Fruit fly (Drosophila melanogaster): ENCODE measurements around the gene CG5122.

- TF ChIP-seq CG6791 (GFP tag; IDR thresholded peaks at IDR 0.05; ENCODE audit: partially characterized antibody) (no peak), CG13287 (GFP tag; IDR thresholded peaks at IDR 0.05; ENCODE audit: partially characterized antibody) (no peak), CG10274 (GFP tag; optimal IDR thresholded peaks at IDR 0.05) (no peak)
These were observed 41.8 kb upstream of the CG5122 start for dm6 chr2L:13088550-13088949.
